Fruit fly (Drosophila melanogaster) S2 (cell line): ENCODE results near the gene CG17224.

ENCODE experiments used
- CG8478 ChIP-seq: fragments of >200 bp; optimal IDR thresholded peaks from 2 replicates; lab custom pipeline; 2018
- CTCF ChIP-seq, 2 experiments: fragments of >200 bp; optimal IDR thresholded peaks; 2 replicates each; lab custom pipeline; 2018

DNA sequence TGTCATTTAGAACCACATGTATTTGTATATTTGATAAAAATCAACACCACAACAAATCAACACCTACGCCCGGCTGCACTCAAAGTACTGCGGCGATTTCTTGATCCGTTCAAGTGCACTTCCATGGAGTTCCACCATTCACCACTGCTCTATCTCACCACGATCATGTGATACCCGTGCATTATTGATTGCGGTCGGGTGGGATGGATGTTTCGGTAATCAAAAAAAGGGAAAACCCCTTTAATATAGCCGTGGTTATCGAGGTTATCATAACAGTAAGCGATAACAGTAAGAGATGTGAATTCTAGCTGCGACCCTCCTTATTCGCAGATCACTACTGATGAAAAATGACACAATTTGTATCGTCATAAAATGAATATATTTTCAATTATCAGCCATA lies at the start of gene CG17224, which contains the start of gene CG17264:
- TF ChIP-seq CTCF (optimal IDR thresholded peaks at IDR 0.05; lab: Kevin White, UChicago) = no peak
- no peak for TF ChIP-seq CG8478 (lab: Kevin White, UChicago)
